Fruit fly (Drosophila melanogaster) whole organism, embryonic: ENCODE data around the gene CG42329.

Experiments used
- Asciz ChIP-seq: fragments of 200-800 bp; sonication (Bioruptor generic); optimal IDR thresholded peaks from 2 replicates; lab custom pipeline; 2017; ENCODE audit warnings: missing biosample characterization, mild to moderate bottlenecking, missing genetic modification characterization, missing genetic modification reagents
- Awh ChIP-seq: fragments of 200-800 bp; sonication (Bioruptor generic); IDR thresholded peaks from 2 replicates; pipeline ENCODE4, ENCODE4 v1.3.6; 2022; ENCODE audit warnings: missing biosample characterization, missing genetic modification characterization
- BEAF-32 ChIP-seq: fragments of 200-800 bp; sonication (Bioruptor generic); optimal IDR thresholded peaks from 3 replicates; lab custom pipeline; 2017; ENCODE audit warnings: missing biosample characterization, missing genetic modification characterization, mild to moderate bottlenecking, moderate library complexity, missing genetic modification reagents
- Bgb ChIP-seq: fragments of 200-800 bp; sonication (Bioruptor generic); IDR thresholded peaks from 2 replicates; pipeline ENCODE4 v1.3.6; 2022; ENCODE audit warnings: missing biosample characterization, missing genetic modification characterization; ENCODE audit not compliant: partially characterized antibody
- CG10462 ChIP-seq: fragments of 200-800 bp; sonication (Bioruptor generic); optimal IDR thresholded peaks from 2 replicates; lab custom pipeline; 2016; ENCODE audit warnings: missing biosample characterization, missing genetic modification characterization
- CG14965 ChIP-seq: fragments of 200-800 bp; sonication (Bioruptor generic); optimal IDR thresholded peaks from 2 replicates; lab custom pipeline; 2016; ENCODE audit warnings: missing biosample characterization, missing genetic modification characterization, borderline replicate concordance
- CG15269 ChIP-seq: fragments of 200-800 bp; sonication (Bioruptor generic); optimal IDR thresholded peaks from 2 replicates; lab custom pipeline; 2018; ENCODE audit warnings: missing biosample characterization, mild to moderate bottlenecking, missing genetic modification characterization, moderate library complexity
- CG1529 ChIP-seq: fragments of 200-800 bp; sonication (Bioruptor generic); optimal IDR thresholded peaks from 3 replicates; lab custom pipeline; 2018; ENCODE audit warnings: missing biosample characterization, missing genetic modification characterization
- CG1792 ChIP-seq: fragments of 200-800 bp; sonication (Bioruptor generic); optimal IDR thresholded peaks from 2 replicates; lab custom pipeline; 2016; ENCODE audit warnings: missing biosample characterization, missing genetic modification characterization
- CG18011 ChIP-seq: fragments of 200-800 bp; sonication (Bioruptor generic); optimal IDR thresholded peaks from 2 replicates; lab custom pipeline; 2017; ENCODE audit warnings: missing biosample characterization, missing genetic modification characterization, mild to moderate bottlenecking, moderate library complexity, missing genotype
- CG33213 ChIP-seq: fragments of 200-800 bp; sonication (Bioruptor generic); optimal IDR thresholded peaks from 3 replicates; lab custom pipeline; 2016; ENCODE audit warnings: missing biosample characterization, missing genetic modification characterization
- CG3847 ChIP-seq: fragments of 200-800 bp; sonication (Bioruptor generic); IDR thresholded peaks from 2 replicates; pipeline ENCODE4 v1.3.6; 2022; ENCODE audit warnings: missing biosample characterization, missing genetic modification characterization
- CG5245 ChIP-seq: fragments of 200-800 bp; sonication (Bioruptor generic); optimal IDR thresholded peaks from 3 replicates; lab custom pipeline; 2016; ENCODE audit warnings: missing biosample characterization, missing genetic modification characterization
- CG6175 ChIP-seq: fragments of 200-800 bp; sonication (Bioruptor generic); IDR thresholded peaks from 3 replicates; pipeline ENCODE4 v1.3.6; 2022; ENCODE audit warnings: missing biosample characterization, missing genetic modification characterization
- CG6654 ChIP-seq: fragments of 200-800 bp; sonication (Bioruptor generic); optimal IDR thresholded peaks from 2 replicates; lab custom pipeline; 2017; ENCODE audit warnings: missing biosample characterization, mild to moderate bottlenecking, missing genetic modification characterization
- CG7271 ChIP-seq: fragments of 200-800 bp; sonication (Bioruptor generic); optimal IDR thresholded peaks from 2 replicates; lab custom pipeline; 2018; ENCODE audit warnings: missing biosample characterization, mild to moderate bottlenecking, missing genetic modification characterization, moderate library complexity
- CG8359 ChIP-seq: fragments of 200-800 bp; sonication (Bioruptor generic); optimal IDR thresholded peaks from 2 replicates; lab custom pipeline; 2017; ENCODE audit warnings: missing biosample characterization, mild to moderate bottlenecking, missing genetic modification characterization, borderline replicate concordance
- Deaf1 ChIP-seq: fragments of 200-800 bp; optimal IDR thresholded peaks from 3 replicates; lab custom pipeline; 2019; ENCODE audit warnings: missing biosample characterization, mild to moderate bottlenecking, missing genetic modification characterization, moderate library complexity
- HHEX ChIP-seq: fragments of 200-800 bp; sonication (Bioruptor generic); optimal IDR thresholded peaks from 3 replicates; lab custom pipeline; 2017; ENCODE audit warnings: missing biosample characterization, mild to moderate bottlenecking, missing genetic modification characterization, missing genetic modification reagents
- Hmr ChIP-seq: fragments of 200-800 bp; sonication (Bioruptor generic); optimal IDR thresholded peaks from 3 replicates; lab custom pipeline; 2017; ENCODE audit warnings: mild to moderate bottlenecking, missing biosample characterization, missing genetic modification reagents, missing genetic modification characterization
- Hmx ChIP-seq: fragments of 200-800 bp; sonication (Bioruptor generic); optimal IDR thresholded peaks from 2 replicates; lab custom pipeline; 2016; ENCODE audit warnings: missing biosample characterization, missing genetic modification characterization
- Hr39 ChIP-seq: fragments of >200 bp; optimal IDR thresholded peaks from 2 replicates; lab custom pipeline; 2017
- Lim3 ChIP-seq: fragments of 200-800 bp; sonication (Bioruptor generic); IDR thresholded peaks from 2 replicates; pipeline ENCODE4 v1.3.6; 2022; ENCODE audit warnings: missing biosample characterization, missing genetic modification characterization
- MTF-1 ChIP-seq: fragments of 200-800 bp; sonication (Bioruptor generic); optimal IDR thresholded peaks from 2 replicates; lab custom pipeline; 2018; ENCODE audit warnings: missing biosample characterization, mild to moderate bottlenecking, missing genetic modification characterization, borderline replicate concordance
- NFAT ChIP-seq: fragments of 200-800 bp; sonication (Bioruptor generic); IDR thresholded peaks from 2 replicates; pipeline ENCODE4 v1.3.6; 2022; ENCODE audit warnings: missing biosample characterization, missing genetic modification characterization
- NfI ChIP-seq: fragments of 200-800 bp; sonication (Bioruptor generic); optimal IDR thresholded peaks from 3 replicates; lab custom pipeline; 2018; ENCODE audit warnings: missing biosample characterization, mild to moderate bottlenecking, missing genetic modification characterization, moderate library complexity
- Ptx1 ChIP-seq: fragments of 200-800 bp; sonication (Bioruptor generic); IDR thresholded peaks from 2 replicates; pipeline ENCODE4 v1.3.6; 2022; ENCODE audit warnings: missing biosample characterization, missing genetic modification characterization
- Taf1 ChIP-seq: fragments of 200-800 bp; sonication (Bioruptor generic); IDR thresholded peaks from 2 replicates; pipeline ENCODE4 v1.3.6; 2022; ENCODE audit warnings: missing biosample characterization, missing genetic modification characterization
- Tbp ChIP-seq: fragments of >200 bp; optimal IDR thresholded peaks from 2 replicates; lab custom pipeline; 2018; ENCODE audit warnings: missing biosample characterization, missing genetic modification characterization
- ac ChIP-seq: fragments of 200-800 bp; sonication (Bioruptor generic); optimal IDR thresholded peaks from 3 replicates; lab custom pipeline; 2017; ENCODE audit warnings: missing biosample characterization, mild to moderate bottlenecking, missing genetic modification characterization
- ato ChIP-seq: fragments of 200-800 bp; sonication (Bioruptor generic); IDR thresholded peaks from 2 replicates; pipeline ENCODE4 v1.3.6; 2022; ENCODE audit warnings: missing biosample characterization, missing genetic modification characterization; ENCODE audit not compliant: partially characterized antibody
- bcd ChIP-seq: fragments of 200-800 bp; sonication (Bioruptor generic); optimal IDR thresholded peaks from 2 replicates; lab custom pipeline; 2017; ENCODE audit warnings: missing biosample characterization, mild to moderate bottlenecking, missing genetic modification characterization
- crc ChIP-seq: fragments of 200-800 bp; sonication (Bioruptor generic); optimal IDR thresholded peaks from 2 replicates; lab custom pipeline; 2016; ENCODE audit warnings: missing biosample characterization, missing genetic modification characterization
- dati ChIP-seq: fragments of 200-800 bp; sonication (Bioruptor generic); IDR thresholded peaks from 2 replicates; pipeline ENCODE4 v1.3.6; 2022; ENCODE audit warnings: missing biosample characterization, missing genetic modification characterization
- fd102C ChIP-seq: fragments of 200-800 bp; sonication (Bioruptor generic); optimal IDR thresholded peaks from 2 replicates; lab custom pipeline; 2018; ENCODE audit warnings: missing biosample characterization, mild to moderate bottlenecking, missing genetic modification characterization, moderate library complexity
- gce ChIP-seq: fragments of 200-800 bp; sonication (Bioruptor generic); IDR thresholded peaks from 3 replicates; pipeline ENCODE4 v1.3.6; 2022; ENCODE audit warnings: missing biosample characterization, missing genetic modification characterization
- gcm ChIP-seq: fragments of 200-800 bp; sonication (Bioruptor generic); optimal IDR thresholded peaks from 2 replicates; lab custom pipeline; 2019; ENCODE audit warnings: missing biosample characterization, mild to moderate bottlenecking, missing genetic modification characterization, moderate library complexity
- gem ChIP-seq: fragments of 200-800 bp; sonication (Bioruptor generic); optimal IDR thresholded peaks from 2 replicates; lab custom pipeline; 2019; ENCODE audit warnings: missing biosample characterization, mild to moderate bottlenecking, missing genetic modification characterization, moderate library complexity
- kay ChIP-seq: fragments of 200-800 bp; sonication (Bioruptor generic); optimal IDR thresholded peaks from 2 replicates; lab custom pipeline; 2016; ENCODE audit warnings: missing biosample characterization, missing genetic modification characterization
- lab ChIP-seq: fragments of 200-800 bp; sonication (Bioruptor generic); optimal IDR thresholded peaks from 3 replicates; lab custom pipeline; 2017; ENCODE audit warnings: missing biosample characterization, missing genetic modification characterization, mild to moderate bottlenecking, moderate library complexity, missing genetic modification reagents
- mirr ChIP-seq: fragments of 200-800 bp; sonication (Bioruptor generic); optimal IDR thresholded peaks from 3 replicates; lab custom pipeline; 2018; ENCODE audit warnings: missing biosample characterization, mild to moderate bottlenecking, missing genetic modification characterization
- nom ChIP-seq: fragments of 200-800 bp; sonication (Bioruptor generic); optimal IDR thresholded peaks from 2 replicates; lab custom pipeline; 2017; ENCODE audit warnings: missing biosample characterization, missing genetic modification characterization, mild to moderate bottlenecking, moderate library complexity, missing genetic modification reagents
- org-1 ChIP-seq: fragments of 200-800 bp; sonication (Bioruptor generic); optimal IDR thresholded peaks from 2 replicates; lab custom pipeline; 2017; ENCODE audit warnings: missing biosample characterization, missing genetic modification characterization
- slbo ChIP-seq: fragments of 200-800 bp; sonication (Bioruptor generic); IDR thresholded peaks from 2 replicates; pipeline ENCODE4 v1.3.6; 2022; ENCODE audit warnings: missing biosample characterization, missing genetic modification characterization
- sqz ChIP-seq: fragments of 200-800 bp; sonication (Bioruptor generic); optimal IDR thresholded peaks from 3 replicates; lab custom pipeline; 2018; ENCODE audit warnings: missing biosample characterization, mild to moderate bottlenecking, missing genetic modification characterization
- stwl ChIP-seq: fragments of 200-800 bp; sonication (Bioruptor generic); optimal IDR thresholded peaks from 3 replicates; lab custom pipeline; 2018; ENCODE audit warnings: missing biosample characterization, mild to moderate bottlenecking, missing genetic modification characterization, moderate library complexity
- sug ChIP-seq: fragments of 200-800 bp; optimal IDR thresholded peaks from 2 replicates; lab custom pipeline; 2019; ENCODE audit warnings: missing biosample characterization, mild to moderate bottlenecking, missing genetic modification characterization, moderate library complexity
- tin ChIP-seq: fragments of 200-800 bp; sonication (Bioruptor generic); optimal IDR thresholded peaks from 3 replicates; lab custom pipeline; 2016; ENCODE audit warnings: missing biosample characterization, missing genetic modification characterization
- tll ChIP-seq, 2 experiments: fragments of 200-800 bp in 1 of 2; fragments of >200 bp in 1 of 2; sonication (Bioruptor generic) in 1 of 2; optimal IDR thresholded peaks; 2 replicates each; lab custom pipeline; 2017 to 2019; ENCODE audit warnings: missing biosample characterization in 2 of 2, missing genetic modification characterization in 2 of 2, mild to moderate bottlenecking in 1 of 2, moderate library complexity in 1 of 2
- zen2 ChIP-seq: fragments of 200-800 bp; sonication (Bioruptor generic); IDR thresholded peaks from 3 replicates; pipeline ENCODE4 v1.3.6; 2022; ENCODE audit warnings: missing biosample characterization, missing genetic modification characterization; ENCODE audit not compliant: partially characterized antibody

The CG42329 gene

dm6 chr2L:1172704-1173107, 46.4 kb upstream of the CG42329 start, which contains the start of the genes Charon and CG4887 (continued):
- TF ChIP-seq ato (GFP tag; lab: Robert Waterston, UW) = peak; percentile 25; the same call in 1 of the 2 replicates
- peak; percentile 80 for TF ChIP-seq NFAT
- TF ChIP-seq CG1792 (GFP tag; lab: Kevin White, UChicago) = peak; percentile 72
- peak; percentile 35 for TF ChIP-seq CG7271 (tag; lab: Kevin White, UChicago)
- TF ChIP-seq BEAF-32 (GFP tag; lab: Kevin White, UChicago) = peak; percentile 84
- peak; percentile 77 for TF ChIP-seq stwl
- no peak for TF ChIP-seq sug (tag; lab: Kevin White, UChicago)
- peak; percentile 53 for TF ChIP-seq Hmx
- TF ChIP-seq sqz (GFP tag; lab: Kevin White, UChicago) = no peak
- peak; percentile 77 for TF ChIP-seq CG18011 (GFP tag; lab: Kevin White, UChicago)
- peak; percentile 73 for TF ChIP-seq bcd (GFP tag; lab: Kevin White, UChicago)
- TF ChIP-seq ac (GFP tag; lab: Kevin White, UChicago) = no peak
- no peak for TF ChIP-seq MTF-1 (GFP tag; lab: Kevin White, UChicago)
- no peak for TF ChIP-seq fd102C (GFP tag; lab: Kevin White, UChicago)
- TF ChIP-seq crc (GFP tag; lab: Kevin White, UChicago) = peak; percentile 65
- TF ChIP-seq CG10462 (GFP tag; lab: Kevin White, UChicago) = peak; percentile 77
- peak in 1 of 2 experiments; percentile 4 for TF ChIP-seq tll (GFP tag; optimal IDR thresholded peaks at IDR 0.05; lab: Kevin White, UChicago)
- no peak for TF ChIP-seq Lim3 (GFP tag; lab: Robert Waterston, UW)
- TF ChIP-seq HHEX = peak; percentile 73
- peak; percentile 66 for TF ChIP-seq CG5245 (GFP tag; lab: Kevin White, UChicago)
- no peak for TF ChIP-seq dati
- TF ChIP-seq kay (GFP tag; lab: Kevin White, UChicago) = peak; percentile 70
- peak; percentile 92 for TF ChIP-seq slbo (GFP tag; lab: Robert Waterston, UW)
- TF ChIP-seq CG15269 (tag; lab: Kevin White, UChicago) = no peak
- TF ChIP-seq Hr39 = no peak
- TF ChIP-seq nom (GFP tag; lab: Kevin White, UChicago) = peak; percentile 52
- peak; percentile 92 for TF ChIP-seq CG3847 (GFP tag; lab: Robert Waterston, UW)
- peak; percentile 83 for TF ChIP-seq Hmr (GFP tag; lab: Kevin White, UChicago)
- peak; percentile 78 for TF ChIP-seq CG33213 (GFP tag; lab: Kevin White, UChicago)
- TF ChIP-seq CG14965 (GFP tag; lab: Kevin White, UChicago) = no peak
- no peak for TF ChIP-seq zen2 (GFP tag; lab: Robert Waterston, UW)
- 0 out of 2 replicates have a peak, but pooled peaks have one; percentile 19 for TF ChIP-seq Awh
- no peak for TF ChIP-seq lab (GFP tag; lab: Kevin White, UChicago)
- peak; percentile 44 for TF ChIP-seq Deaf1 (tag; lab: Kevin White, UChicago)
- no peak for TF ChIP-seq gcm (GFP tag; lab: Kevin White, UChicago)
- peak; percentile 87 for TF ChIP-seq tin
- TF ChIP-seq gce (GFP tag; lab: Robert Waterston, UW) = peak; percentile 55; the same call in 1 of the 3 replicates
- TF ChIP-seq Ptx1 = peak; percentile 85
- no peak for TF ChIP-seq gem
- TF ChIP-seq mirr = peak; percentile 5
- TF ChIP-seq CG6175 (GFP tag; lab: Robert Waterston, UW) = peak; percentile 69; the same call in 2 of the 3 replicates
- TF ChIP-seq CG1529 = no peak
- TF ChIP-seq Asciz = no peak
- peak; percentile 63 for TF ChIP-seq Bgb (GFP tag; lab: Robert Waterston, UW)
- peak; percentile 16 for TF ChIP-seq CG6654
- TF ChIP-seq org-1 (GFP tag; lab: Kevin White, UChicago) = peak; percentile 51
- no peak for TF ChIP-seq Tbp (GFP tag; lab: Kevin White, UChicago)
- TF ChIP-seq Taf1 (GFP tag; lab: Robert Waterston, UW) = peak; percentile 65; the same call in 1 of the 2 replicates
- TF ChIP-seq CG8359 (GFP tag; lab: Kevin White, UChicago) = no peak
- TF ChIP-seq NfI (GFP tag; lab: Kevin White, UChicago) = peak; percentile 85
